Fruit fly (Drosophila melanogaster) whole organism, prepupa: ENCODE measurements around the gene Pex5.

Source experiments
- Blimp-1 ChIP-seq: fragments of 200-800 bp; sonication (Bioruptor generic); optimal IDR thresholded peaks from 3 replicates; lab custom pipeline; 2017; ENCODE audit warnings: missing biosample characterization, missing genetic modification characterization, mild to moderate bottlenecking, moderate library complexity, missing genetic modification reagents
- CG10631 ChIP-seq: fragments of 200-800 bp; sonication (Bioruptor generic); optimal IDR thresholded peaks from 2 replicates; lab custom pipeline; 2016; ENCODE audit warnings: missing biosample characterization, missing genetic modification characterization
- CG10669 ChIP-seq: fragments of 200-800 bp; sonication (Bioruptor generic); optimal IDR thresholded peaks from 3 replicates; lab custom pipeline; 2018; ENCODE audit warnings: missing biosample characterization, mild to moderate bottlenecking, missing genetic modification characterization, moderate library complexity
- CG11294 ChIP-seq: fragments of 200-800 bp; sonication (Bioruptor generic); IDR thresholded peaks from 2 replicates; pipeline ENCODE4 v1.3.6; 2022; ENCODE audit warnings: missing biosample characterization, missing genetic modification characterization
- CG11762 ChIP-seq: fragments of 200-800 bp; sonication (Bioruptor generic); optimal IDR thresholded peaks from 3 replicates; lab custom pipeline; 2016; ENCODE audit warnings: missing biosample characterization, missing genetic modification characterization; ENCODE audit not compliant: insufficient read depth
- CG11902 ChIP-seq: fragments of 200-800 bp; sonication (Bioruptor generic); optimal IDR thresholded peaks from 3 replicates; lab custom pipeline; 2016; ENCODE audit warnings: missing biosample characterization, missing genetic modification characterization
- CG15336 ChIP-seq: fragments of 200-800 bp; sonication (Bioruptor generic); IDR thresholded peaks from 2 replicates; pipeline ENCODE4 v1.3.6; 2022; ENCODE audit warnings: missing biosample characterization, missing genetic modification characterization
- CG16779 ChIP-seq: fragments of 200-800 bp; sonication (Bioruptor generic); optimal IDR thresholded peaks from 3 replicates; lab custom pipeline; 2017; ENCODE audit warnings: missing biosample characterization, mild to moderate bottlenecking, missing genetic modification characterization
- CG32006 ChIP-seq: fragments of 200-800 bp; sonication (Bioruptor generic); optimal IDR thresholded peaks from 3 replicates; lab custom pipeline; 2017; ENCODE audit warnings: missing biosample characterization, mild to moderate bottlenecking, missing genetic modification characterization
- CG3919 ChIP-seq: fragments of 200-800 bp; sonication (Bioruptor generic); optimal IDR thresholded peaks from 3 replicates; lab custom pipeline; 2016; ENCODE audit warnings: missing biosample characterization, missing genetic modification characterization
- CG4318 ChIP-seq: fragments of 200-800 bp; sonication (Bioruptor generic); optimal IDR thresholded peaks from 3 replicates; lab custom pipeline; 2017; ENCODE audit warnings: missing biosample characterization, mild to moderate bottlenecking, missing genetic modification characterization
- CG6163 ChIP-seq: fragments of 200-800 bp; sonication (Bioruptor generic); IDR thresholded peaks from 3 replicates; pipeline ENCODE4 v1.3.6; 2022; ENCODE audit warnings: missing biosample characterization, missing genetic modification characterization
- CG6276 ChIP-seq: fragments of 200-800 bp; sonication (Bioruptor generic); optimal IDR thresholded peaks from 2 replicates; lab custom pipeline; 2017; ENCODE audit warnings: missing biosample characterization, mild to moderate bottlenecking, missing genetic modification characterization
- CG6808 ChIP-seq: fragments of 200-800 bp; sonication (Bioruptor generic); optimal IDR thresholded peaks from 3 replicates; lab custom pipeline; 2017; ENCODE audit warnings: missing biosample characterization, missing genetic modification characterization, mild to moderate bottlenecking, moderate library complexity, missing genetic modification reagents
- CG6854 ChIP-seq: fragments of 200-800 bp; sonication (Bioruptor generic); optimal IDR thresholded peaks from 2 replicates; lab custom pipeline; 2017; ENCODE audit warnings: missing biosample characterization, mild to moderate bottlenecking, missing genetic modification characterization
- CG7368 ChIP-seq: fragments of 200-800 bp; sonication (Bioruptor generic); optimal IDR thresholded peaks from 3 replicates; lab custom pipeline; 2016; ENCODE audit warnings: missing biosample characterization, missing genetic modification characterization
- CG8119 ChIP-seq: fragments of 200-800 bp; sonication (Bioruptor generic); IDR thresholded peaks from 3 replicates; pipeline ENCODE4 v1.3.6; 2022; ENCODE audit warnings: missing biosample characterization, missing genetic modification characterization
- CG8319 ChIP-seq: fragments of 200-800 bp; sonication (Bioruptor generic); optimal IDR thresholded peaks from 3 replicates; lab custom pipeline; 2016; ENCODE audit warnings: missing biosample characterization, missing genetic modification characterization
- CG9139 ChIP-seq: fragments of 200-800 bp; sonication (Bioruptor generic); optimal IDR thresholded peaks from 3 replicates; lab custom pipeline; 2017; ENCODE audit warnings: missing biosample characterization, mild to moderate bottlenecking, missing genetic modification characterization
- Eip78C ChIP-seq: fragments of 200-800 bp; sonication (Bioruptor generic); peaks from one replicate; lab custom pipeline; 2016; ENCODE audit warnings: missing biosample characterization, missing genetic modification characterization
- Eip93F ChIP-seq: fragments of 200-800 bp; sonication (Bioruptor generic); optimal IDR thresholded peaks from 2 replicates; lab custom pipeline; 2016; ENCODE audit warnings: missing biosample characterization, mild to moderate bottlenecking, missing genetic modification characterization
- Ets21C ChIP-seq: fragments of 200-800 bp; sonication (Bioruptor generic); optimal IDR thresholded peaks from 3 replicates; lab custom pipeline; 2016; ENCODE audit warnings: missing biosample characterization, missing genetic modification characterization
- Ets96B ChIP-seq: fragments of 200-800 bp; optimal IDR thresholded peaks from 2 replicates; lab custom pipeline; 2019; ENCODE audit warnings: missing biosample characterization, mild to moderate bottlenecking, missing genetic modification characterization, moderate library complexity
- Gug ChIP-seq: fragments of 200-800 bp; sonication (Bioruptor generic); IDR thresholded peaks from 2 replicates; pipeline ENCODE4 v1.3.6; 2022; ENCODE audit warnings: missing biosample characterization, missing genetic modification characterization
- Hr38 ChIP-seq: sonication (Bioruptor generic); optimal IDR thresholded peaks from 2 replicates; lab custom pipeline; 2016; ENCODE audit warnings: missing biosample characterization, missing genetic modification characterization
- Hr39 ChIP-seq: fragments of 200-800 bp; sonication (Bioruptor generic); optimal IDR thresholded peaks from 2 replicates; lab custom pipeline; 2016; ENCODE audit warnings: missing biosample characterization, missing genetic modification characterization
- Hr4 ChIP-seq: fragments of 200-800 bp; sonication (Bioruptor generic); optimal IDR thresholded peaks from 3 replicates; lab custom pipeline; 2016; ENCODE audit warnings: missing biosample characterization, missing genetic modification characterization
- Lpt ChIP-seq: fragments of 200-800 bp; sonication (Bioruptor generic); optimal IDR thresholded peaks from 3 replicates; lab custom pipeline; 2016; ENCODE audit warnings: missing biosample characterization, missing genetic modification characterization
- Met ChIP-seq: fragments of 200-800 bp; sonication (Bioruptor generic); optimal IDR thresholded peaks from 3 replicates; lab custom pipeline; 2016; ENCODE audit warnings: missing biosample characterization, missing genetic modification characterization
- Smox ChIP-seq: fragments of 200-800 bp; sonication (Bioruptor generic); optimal IDR thresholded peaks from 3 replicates; lab custom pipeline; 2016; ENCODE audit warnings: missing biosample characterization, missing genetic modification characterization
- Sox14 ChIP-seq: fragments of 200-800 bp; sonication (Bioruptor generic); optimal IDR thresholded peaks from 3 replicates; lab custom pipeline; 2016; ENCODE audit warnings: missing biosample characterization, missing genetic modification characterization
- achi ChIP-seq: fragments of 200-800 bp; sonication (Bioruptor generic); optimal IDR thresholded peaks from 3 replicates; lab custom pipeline; 2016; ENCODE audit warnings: missing biosample characterization, missing genetic modification characterization
- cyc ChIP-seq: fragments of 200-800 bp; sonication (Bioruptor generic); optimal IDR thresholded peaks from 3 replicates; lab custom pipeline; 2016; ENCODE audit warnings: missing biosample characterization, missing genetic modification characterization
- dac ChIP-seq: fragments of 200-800 bp; sonication (Bioruptor generic); optimal IDR thresholded peaks from 2 replicates; lab custom pipeline; 2017; ENCODE audit warnings: missing biosample characterization, mild to moderate bottlenecking, missing genetic modification characterization
- dsx ChIP-seq: fragments of 200-800 bp; optimal IDR thresholded peaks from 3 replicates; lab custom pipeline; 2019; ENCODE audit warnings: missing biosample characterization, mild to moderate bottlenecking, missing genetic modification characterization, moderate library complexity; ENCODE audit not compliant: poor library complexity, severe bottlenecking
- eg ChIP-seq: fragments of 200-800 bp; sonication (Bioruptor generic); IDR thresholded peaks from 3 replicates; pipeline ENCODE4 v1.3.6; 2022; ENCODE audit warnings: missing biosample characterization, missing genetic modification characterization
- fd59A ChIP-seq: fragments of 200-800 bp; sonication (Bioruptor generic); optimal IDR thresholded peaks from 2 replicates; lab custom pipeline; 2017; ENCODE audit warnings: missing biosample characterization, mild to moderate bottlenecking, missing genetic modification characterization, missing genetic modification reagents
- fd85E ChIP-seq: fragments of 200-800 bp; sonication (Bioruptor generic); optimal IDR thresholded peaks from 3 replicates; lab custom pipeline; 2016; ENCODE audit warnings: missing biosample characterization, missing genetic modification characterization
- fkh ChIP-seq: fragments of 200-800 bp; sonication (Bioruptor generic); optimal IDR thresholded peaks from 3 replicates; lab custom pipeline; 2017; ENCODE audit warnings: missing biosample characterization, mild to moderate bottlenecking, missing genetic modification characterization, moderate library complexity
- net ChIP-seq: fragments of 200-800 bp; sonication (Bioruptor generic); optimal IDR thresholded peaks from 3 replicates; lab custom pipeline; 2016; ENCODE audit warnings: missing biosample characterization, missing genetic modification characterization
- pdm3 ChIP-seq: fragments of 200-800 bp; sonication (Bioruptor generic); optimal IDR thresholded peaks from 3 replicates; lab custom pipeline; 2016; ENCODE audit warnings: missing biosample characterization, missing genetic modification characterization
- salr ChIP-seq, 2 experiments: fragments of 200-800 bp; sonication (Bioruptor generic); optimal IDR thresholded peaks; 3 replicates each; lab custom pipeline; 2016 to 2018; ENCODE audit warnings: missing biosample characterization in 2 of 2, missing genetic modification characterization in 2 of 2, mild to moderate bottlenecking in 1 of 2
- ss ChIP-seq, 2 experiments: fragments of 200-800 bp; sonication (Bioruptor generic); optimal IDR thresholded peaks; 2 replicates in 1 of 2; 3 replicates in 1 of 2; lab custom pipeline; 2017 to 2018; ENCODE audit warnings: mild to moderate bottlenecking in 2 of 2, missing biosample characterization in 2 of 2, missing genetic modification characterization in 2 of 2, moderate library complexity in 1 of 2
- svp ChIP-seq: fragments of 200-800 bp; sonication (Bioruptor generic); peaks from one replicate; lab custom pipeline; 2016; ENCODE audit warnings: missing biosample characterization, missing genetic modification characterization
- vri ChIP-seq: fragments of 200-800 bp; sonication (Bioruptor generic); optimal IDR thresholded peaks from 3 replicates; lab custom pipeline; 2016; ENCODE audit warnings: missing biosample characterization, mild to moderate bottlenecking, missing genetic modification characterization

Pex5 gene

DNA sequence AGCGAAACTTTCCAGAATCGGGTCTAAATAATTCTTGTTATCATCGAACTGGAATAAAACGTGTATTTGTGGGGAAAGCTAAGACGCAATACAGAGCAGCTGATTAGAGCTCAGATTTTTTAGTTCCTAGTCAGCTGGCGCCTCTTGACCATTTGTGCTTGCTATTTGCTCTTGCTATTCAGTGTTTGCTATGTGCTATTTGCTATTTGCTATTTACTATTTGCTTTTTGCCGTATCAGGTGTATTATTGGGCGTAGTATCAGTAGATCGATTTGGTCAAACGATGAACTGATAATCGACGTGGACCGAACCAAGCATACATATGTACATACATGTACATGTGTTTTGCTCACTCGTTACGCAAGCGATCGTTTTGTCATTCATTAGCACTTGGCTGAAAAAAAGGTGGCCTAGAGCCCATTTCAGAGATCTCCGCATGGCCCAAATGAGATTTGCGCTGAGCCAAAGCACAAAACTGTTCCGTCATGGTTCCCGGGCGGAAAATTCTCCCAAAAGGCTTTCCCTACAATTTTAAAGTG lies 23.4 kb downstream of the Pex5 start:
- TF ChIP-seq Eip93F (GFP tag; lab: Kevin White, UChicago) (no peak), cyc (GFP tag; lab: Kevin White, UChicago) (no peak), salr (GFP tag; optimal IDR thresholded peaks at IDR 0.05; lab: Kevin White, UChicago) (no peak), Lpt (GFP tag; lab: Kevin White, UChicago) (no peak), Hr38 (GFP tag; lab: Kevin White, UChicago) (peak; percentile 3), CG8319 (GFP tag; lab: Kevin White, UChicago) (no peak), Blimp-1 (GFP tag; lab: Kevin White, UChicago) (no peak), CG8119 (GFP tag; lab: Robert Waterston, UW) (no peak), dac (GFP tag; lab: Kevin White, UChicago) (no peak), fkh (GFP tag; lab: Kevin White, UChicago) (peak; percentile 76), ss (GFP tag; optimal IDR thresholded peaks at IDR 0.05; lab: Kevin White, UChicago) (no peak), Eip78C (GFP tag; lab: Kevin White, UChicago) (no peak), achi (no peak), CG6276 (GFP tag; lab: Kevin White, UChicago) (peak; percentile 18), Hr39 (GFP tag; lab: Kevin White, UChicago) (no peak), CG6808 (no peak), pdm3 (no peak), CG10631 (GFP tag; lab: Kevin White, UChicago) (no peak), net (no peak), CG15336 (GFP tag; lab: Robert Waterston, UW) (no peak), dsx (GFP tag; lab: Kevin White, UChicago) (no peak), CG11294 (no peak), Gug (no peak)

DNA sequence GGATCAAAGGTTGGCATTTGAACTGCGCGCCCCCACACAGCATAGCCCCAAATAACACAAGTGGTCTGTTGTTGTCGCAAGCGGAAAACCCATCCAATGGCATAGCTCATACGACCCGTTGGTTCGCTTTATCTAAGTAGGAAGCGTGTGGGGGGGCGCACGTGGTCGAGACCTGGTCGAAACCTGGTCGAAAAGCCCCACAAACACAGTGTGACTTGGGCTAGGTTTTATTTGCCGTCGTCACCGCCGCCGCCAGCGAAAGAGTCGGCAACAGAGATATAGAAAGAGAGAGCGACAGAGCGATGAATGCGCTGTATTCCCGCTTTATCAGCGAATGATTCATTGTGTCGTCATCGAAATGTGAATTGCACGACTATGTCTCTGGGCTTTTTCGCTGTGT lies 26.0 kb downstream of the Pex5 start:
- TF ChIP-seq Met (GFP tag; lab: Kevin White, UChicago) (no peak), svp (peak; percentile 62), CG4318 (GFP tag; lab: Kevin White, UChicago) (no peak), Sox14 (no peak), vri (peak; percentile 33), CG8119 (GFP tag; lab: Robert Waterston, UW) (no peak)

DNA sequence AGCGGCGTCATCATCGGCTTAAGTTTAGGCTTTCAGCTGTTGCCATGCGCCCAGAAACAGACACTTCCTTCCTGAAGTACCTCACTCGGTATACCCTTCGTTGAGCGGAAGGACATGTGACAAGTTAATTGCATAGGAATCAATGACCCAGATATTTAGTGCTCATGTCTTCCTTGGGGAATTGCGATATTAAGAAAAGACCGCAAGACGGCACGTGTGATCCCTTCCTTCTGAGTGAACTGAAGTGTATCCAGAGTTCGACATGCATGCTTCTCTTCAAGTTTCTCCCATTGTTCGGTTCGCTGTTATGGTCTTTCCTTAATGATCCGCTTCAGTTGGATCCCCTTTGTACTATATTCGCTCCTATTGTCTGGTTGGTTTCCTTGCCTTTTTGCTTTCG lies 28.3 kb downstream of the Pex5 start:
- TF ChIP-seq CG7368 (GFP tag; lab: Kevin White, UChicago) (peak; percentile 89), CG8119 (GFP tag; lab: Robert Waterston, UW) (peak; percentile 62), pdm3 (peak; percentile 86), CG10631 (GFP tag; lab: Kevin White, UChicago) (peak; percentile 85), CG11294 (peak; percentile 9; the same call in 1 of the 2 replicates), salr (GFP tag; optimal IDR thresholded peaks at IDR 0.05; lab: Kevin White, UChicago) (peak; percentile 56 to 72), CG9139 (GFP tag; lab: Kevin White, UChicago) (peak; percentile 86), CG6276 (GFP tag; lab: Kevin White, UChicago) (peak; percentile 42), CG6854 (peak; percentile 66), Met (GFP tag; lab: Kevin White, UChicago) (peak; percentile 88), CG10669 (peak; percentile 88), CG6163 (GFP tag; lab: Robert Waterston, UW) (peak; percentile 87), Ets96B (tag; lab: Kevin White, UChicago) (peak; percentile 85), Gug (peak; percentile 43; the same call in 1 of the 2 replicates), cyc (GFP tag; lab: Kevin White, UChicago) (peak; percentile 87), CG11762 (GFP tag; lab: Kevin White, UChicago) (peak; percentile 76), Ets21C (GFP tag; lab: Kevin White, UChicago) (peak; percentile 82), CG3919 (peak; percentile 87), dsx (GFP tag; lab: Kevin White, UChicago) (peak; percentile 85), CG6808 (peak; percentile 79), Hr39 (GFP tag; lab: Kevin White, UChicago) (peak; percentile 90), fd85E (peak; percentile 45), CG11902 (GFP tag; lab: Kevin White, UChicago) (peak; percentile 80), fd59A (GFP tag; lab: Kevin White, UChicago) (peak; percentile 80), CG32006 (GFP tag; lab: Kevin White, UChicago) (peak; percentile 71), eg (0 out of 3 replicates have a peak, but pooled peaks have one; percentile 29), Eip78C (GFP tag; lab: Kevin White, UChicago) (peak; percentile 97), Hr4 (GFP tag; lab: Kevin White, UChicago) (peak; percentile 55), CG8319 (GFP tag; lab: Kevin White, UChicago) (peak; percentile 80), Smox (GFP tag; lab: Kevin White, UChicago) (peak; percentile 83), fkh (GFP tag; lab: Kevin White, UChicago) (no peak), net (peak; percentile 78), CG16779 (tag; lab: Kevin White, UChicago) (peak; percentile 59), vri (peak; percentile 65)
